Worm (Caenorhabditis elegans) whole organism, mixed stage, embryonic: ENCODE data around the gene smg-9.

Experiments used
- blmp-1 ChIP-seq: fragments of 150-350 bp; optimal IDR thresholded peaks from 2 replicates; lab custom pipeline; 2014; ENCODE audit warnings: missing biosample characterization, missing genetic modification characterization
- ces-1 ChIP-seq: fragments of 150-350 bp; optimal IDR thresholded peaks from 2 replicates; lab custom pipeline; 2014; ENCODE audit warnings: missing biosample characterization, missing genetic modification reagents, missing genetic modification characterization
- elt-1 ChIP-seq: sonication (generic microtip); optimal IDR thresholded peaks from 2 replicates; lab custom pipeline; 2017; ENCODE audit warnings: missing genetic modification characterization, mild to moderate bottlenecking, missing compliant biosample characterization, antibody characterized with exemption, moderate library complexity, borderline replicate concordance; ENCODE audit not compliant: insufficient read depth
- elt-3 ChIP-seq: fragments of 150-350 bp; optimal IDR thresholded peaks from 2 replicates; lab custom pipeline; 2014; ENCODE audit warnings: missing biosample characterization, missing genetic modification characterization
- lsy-2 ChIP-seq: fragments of 150-350 bp; optimal IDR thresholded peaks from 2 replicates; lab custom pipeline; 2014; ENCODE audit warnings: missing biosample characterization, missing genetic modification characterization
- mep-1 ChIP-seq: fragments of 150-350 bp; optimal IDR thresholded peaks from 2 replicates; lab custom pipeline; 2017; ENCODE audit warnings: missing biosample characterization, missing genetic modification reagents, missing genetic modification characterization, inconsistent platforms
- nhr-28 ChIP-seq: fragments of 150-350 bp; optimal IDR thresholded peaks from 2 replicates; lab custom pipeline; 2014; ENCODE audit warnings: missing biosample characterization, missing genetic modification characterization
- unc-62 ChIP-seq: fragments of 150-350 bp; optimal IDR thresholded peaks from 2 replicates; lab custom pipeline; 2014; ENCODE audit warnings: missing biosample characterization, missing genetic modification reagents, missing genetic modification characterization

- TF ChIP-seq unc-62 (GFP tag; lab: Kevin White, UChicago) (no peak), mep-1 (tag; lab: Kevin White, UChicago) (no peak), lsy-2 (tag; lab: Kevin White, UChicago) (no peak), nhr-28 (tag; lab: Kevin White, UChicago) (no peak), elt-1 (tag; lab: Kevin White, UChicago) (no peak), elt-3 (tag; lab: Kevin White, UChicago) (no peak), blmp-1 (tag; lab: Kevin White, UChicago) (no peak), ces-1 (no peak)
Measured at ce11 chrII:14790751-14791150, 38.1 kb upstream of the smg-9 start, which contains the start of gene Y54E2A.10.
